Fruit fly (Drosophila melanogaster): ENCODE data around the gene Idh3g.
A peak's percentile ranks its signal among the peaks of the same experiment; 100 is the strongest.

DNA sequence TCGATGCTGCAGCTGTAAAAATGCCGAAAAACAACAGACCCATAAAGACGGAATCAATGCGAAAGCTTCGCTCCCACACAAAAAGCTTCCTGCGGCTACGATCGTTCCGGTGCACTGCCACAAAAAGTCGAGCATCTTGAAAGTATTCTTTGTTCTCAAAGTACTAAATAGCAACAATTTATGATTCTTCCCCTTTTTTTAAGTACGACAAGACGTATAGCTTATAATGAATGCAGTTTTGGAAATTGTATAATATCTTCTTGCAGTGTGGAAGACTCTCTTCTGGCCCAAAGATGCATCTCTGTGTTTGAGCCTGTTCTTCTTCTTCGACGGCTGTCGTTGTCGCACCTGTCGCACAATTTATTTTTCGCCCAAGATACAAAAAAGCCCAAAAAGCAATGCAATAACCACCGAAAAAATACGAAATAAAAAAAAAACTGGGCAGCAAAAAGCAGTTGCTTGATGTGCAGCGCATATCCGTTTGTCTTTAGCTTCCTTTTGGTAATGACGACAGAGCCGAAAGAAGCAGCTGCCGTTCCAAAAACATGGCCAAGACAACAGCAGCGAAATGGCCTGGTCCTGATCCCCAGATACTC, 46.7 kb upstream of the Idh3g start:
- TF ChIP-seq tai (GFP tag; optimal IDR thresholded peaks at IDR 0.05) (no peak), h (GFP tag; optimal IDR thresholded peaks at IDR 0.05) (peak; percentile 88), fru (GFP tag; optimal IDR thresholded peaks at IDR 0.05) (peak; percentile 90), CG9705 (GFP tag; optimal IDR thresholded peaks at IDR 0.05) (peak; percentile 67), Sp1 (GFP tag; optimal IDR thresholded peaks at IDR 0.05) (peak; percentile 86), br (GFP tag; optimal IDR thresholded peaks at IDR 0.05) (peak; percentile 86), Myc (optimal IDR thresholded peaks at IDR 0.05) (no peak), Hr78 (GFP tag; optimal IDR thresholded peaks at IDR 0.05) (no peak), dmrt93B (GFP tag; optimal IDR thresholded peaks at IDR 0.05) (peak; percentile 67), Dif (GFP tag; optimal IDR thresholded peaks at IDR 0.05; ENCODE audit: partially characterized antibody) (no peak), usp (GFP tag; optimal IDR thresholded peaks at IDR 0.05) (no peak), OdsH (GFP tag; optimal IDR thresholded peaks at IDR 0.05) (peak; percentile 87), lola (GFP tag; optimal IDR thresholded peaks at IDR 0.05) (no peak), psq (GFP tag; optimal IDR thresholded peaks at IDR 0.05) (peak; percentile 75)
